Comparison of ENCODE assay signal across 5 worm cellular contexts in the genomic region with DNA sequence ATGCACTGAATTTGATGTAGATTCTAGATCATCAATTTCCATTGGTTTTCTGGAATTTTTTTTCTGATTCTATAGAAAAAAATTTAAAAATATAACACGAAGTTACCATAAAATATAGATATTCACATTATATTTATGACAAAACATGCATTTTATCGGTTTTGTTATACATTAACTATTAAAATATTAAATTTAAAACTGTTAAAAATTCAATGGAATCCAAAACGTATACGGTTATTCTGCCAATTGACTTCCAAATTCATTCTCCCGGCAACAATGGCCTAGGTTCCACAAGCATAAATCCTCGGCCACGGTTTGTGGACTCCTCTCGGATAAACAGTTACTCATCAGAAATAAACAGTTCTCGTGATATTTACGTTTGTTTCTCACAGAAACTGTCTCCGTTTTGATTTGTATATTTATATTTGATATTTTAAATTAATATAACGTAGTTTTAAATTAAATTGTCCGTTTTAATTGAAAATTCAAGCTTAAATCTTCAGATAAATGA.
TF ChIP-seq lines count a peak whose summit lies in the region.

A gene (minus strand): TSS at position 51 of the 511 bp plus-strand sequence.
A gene (plus strand): TSS at position 504 of the 511 bp plus-strand sequence.

TF ChIP-seq in whole organism, L1 larva, 84 proteins besides CTCF, POLR2A, EP300 and RAD21 (continues in another document):
- TF ChIP-seq lin-39 (tag; optimal IDR thresholded peaks at IDR 0.05; lab: Kevin White, UChicago) (peak; percentile 72), vab-15 (tag; optimal IDR thresholded peaks at IDR 0.05; lab: Kevin White, UChicago) (peak; percentile 4), efl-3 (GFP tag; optimal IDR thresholded peaks at IDR 0.05; lab: Kevin White, UChicago) (peak; percentile 77), mep-1 (tag; optimal IDR thresholded peaks at IDR 0.05; lab: Kevin White, UChicago) (peak; percentile 92), C34B4.2 (tag; optimal IDR thresholded peaks at IDR 0.05; lab: Kevin White, UChicago) (peak; percentile 35), F16B12.6 (tag; optimal IDR thresholded peaks at IDR 0.05; lab: Kevin White, UChicago) (peak; percentile 21), fkh-10 (GFP tag; optimal IDR thresholded peaks at IDR 0.05; lab: Kevin White, UChicago) (no peak), lir-3 (tag; optimal IDR thresholded peaks at IDR 0.05; lab: Kevin White, UChicago; ENCODE audit: poor library complexity) (peak; percentile 98), pqm-1 (tag; optimal IDR thresholded peaks at IDR 0.05; lab: Kevin White, UChicago) (no peak), jun-1 (tag; optimal IDR thresholded peaks at IDR 0.05; lab: Kevin White, UChicago) (peak; percentile 58), unc-62 (GFP tag; optimal IDR thresholded peaks at IDR 0.05; lab: Kevin White, UChicago) (no peak), unc-130 (tag; optimal IDR thresholded peaks at IDR 0.05; lab: Kevin White, UChicago) (peak; percentile 36), zag-1 (tag; optimal IDR thresholded peaks at IDR 0.05; lab: Kevin White, UChicago) (no peak), Y116A8C.19 (tag; optimal IDR thresholded peaks at IDR 0.05; lab: Kevin White, UChicago; ENCODE audit: borderline replicate concordance) (peak; percentile 94), isw-1 (GFP tag; IDR thresholded peaks at IDR 0.05; lab: Robert Waterston, UW) (peak; percentile 79), ztf-11 (tag; optimal IDR thresholded peaks at IDR 0.05; lab: Kevin White, UChicago) (peak in 1 of 2 experiments; percentile 97)

TF ChIP-seq in whole organism, L3 larva, 47 proteins besides CTCF, POLR2A, EP300 and RAD21 (continues in another document):
- peak; percentile 53 for TF ChIP-seq elt-2 (tag; optimal IDR thresholded peaks at IDR 0.05; lab: Kevin White, UChicago)
- peak; percentile 17 for TF ChIP-seq skn-1 (tag; optimal IDR thresholded peaks at IDR 0.05; lab: Kevin White, UChicago)
- no peak for TF ChIP-seq fos-1 (tag; optimal IDR thresholded peaks at IDR 0.05; lab: Kevin White, UChicago)
- TF ChIP-seq mml-1 (tag; optimal IDR thresholded peaks at IDR 0.05; lab: Kevin White, UChicago): no peak
- peak; percentile 5 for TF ChIP-seq R02D3.7 (tag; optimal IDR thresholded peaks at IDR 0.05; lab: Kevin White, UChicago)
- TF ChIP-seq lin-15B (tag; optimal IDR thresholded peaks at IDR 0.05; lab: Kevin White, UChicago): peak; percentile 85
- TF ChIP-seq ZK546.5 (tag; optimal IDR thresholded peaks at IDR 0.05; lab: Kevin White, UChicago): no peak
- peak; percentile 33 for TF ChIP-seq elt-1 (tag; optimal IDR thresholded peaks at IDR 0.05; lab: Kevin White, UChicago)
- TF ChIP-seq nhr-43 (tag; optimal IDR thresholded peaks at IDR 0.05; lab: Kevin White, UChicago; ENCODE audit: poor library complexity, severe bottlenecking): peak; percentile 94
- TF ChIP-seq nhr-77 (tag; optimal IDR thresholded peaks at IDR 0.05; lab: Kevin White, UChicago): no peak
- TF ChIP-seq snpc-4 (tag; optimal IDR thresholded peaks at IDR 0.05; lab: Kevin White, UChicago): peak; percentile 69
- peak; percentile 69 for TF ChIP-seq pqm-1 (tag; optimal IDR thresholded peaks at IDR 0.05; lab: Kevin White, UChicago)
- TF ChIP-seq nfya-1 (tag; optimal IDR thresholded peaks at IDR 0.05; lab: Kevin White, UChicago; ENCODE audit: insufficient read depth): peak; percentile 67
- TF ChIP-seq pha-4 (tag; optimal IDR thresholded peaks at IDR 0.05; lab: Kevin White, UChicago): peak; percentile 91
- TF ChIP-seq jun-1 (tag; optimal IDR thresholded peaks at IDR 0.05; lab: Kevin White, UChicago): peak; percentile 48
- TF ChIP-seq nhr-25 (tag; optimal IDR thresholded peaks at IDR 0.05; lab: Kevin White, UChicago): peak; percentile 42
- TF ChIP-seq hmg-11 (tag; optimal IDR thresholded peaks at IDR 0.05; lab: Kevin White, UChicago): peak; percentile 45

TF ChIP-seq in whole organism, early embryonic, 17 proteins besides CTCF, POLR2A, EP300 and RAD21:
- TF ChIP-seq tbx-37 (GFP tag; conservative IDR thresholded peaks at IDR 0.05; lab: Robert Waterston, UW) (peak; percentile 86), hmg-4 (GFP tag; optimal IDR thresholded peaks at IDR 0.05; lab: Kevin White, UChicago) (no peak), hmbx-1 (tag; optimal IDR thresholded peaks at IDR 0.05; lab: Kevin White, UChicago) (no peak), sea-1 (GFP tag; conservative IDR thresholded peaks at IDR 0.05; lab: Robert Waterston, UW) (no peak), pes-1 (GFP tag; IDR thresholded peaks at IDR 0.05; lab: Robert Waterston, UW) (no peak; the same call in 1 of the 2 replicates), ets-7 (tag; optimal IDR thresholded peaks at IDR 0.05; lab: Kevin White, UChicago) (no peak), B0310.2 (tag; optimal IDR thresholded peaks at IDR 0.05; lab: Kevin White, UChicago) (peak; percentile 26), ama-1 (optimal IDR thresholded peaks at IDR 0.05; lab: Kevin White, UChicago) (no peak), aly-1 (tag; optimal IDR thresholded peaks at IDR 0.05; lab: Kevin White, UChicago) (no peak), F13C5.2 (tag; optimal IDR thresholded peaks at IDR 0.05; lab: Kevin White, UChicago) (no peak), flt-1 (GFP tag; IDR thresholded peaks at IDR 0.05; lab: Robert Waterston, UW) (0 out of 2 replicates have a peak, but pooled peaks have one; percentile 46), ceh-13 (GFP tag; optimal IDR thresholded peaks at IDR 0.05; lab: Kevin White, UChicago) (no peak), tbx-11 (GFP tag; IDR thresholded peaks at IDR 0.05; lab: Robert Waterston, UW) (no peak), tra-4 (tag; optimal IDR thresholded peaks at IDR 0.05; lab: Kevin White, UChicago) (no peak), ceh-36 (tag; optimal IDR thresholded peaks at IDR 0.05; lab: Kevin White, UChicago) (no peak), hnd-1 (tag; optimal IDR thresholded peaks at IDR 0.05; lab: Kevin White, UChicago) (peak; percentile 24), scrt-1 (GFP tag; IDR thresholded peaks at IDR 0.05; lab: Robert Waterston, UW) (no peak)
TF ChIP-seq in whole organism, early embryonic: peak in this region for 4.

TF ChIP-seq in whole organism, midembryonic, 9 proteins besides CTCF, POLR2A, EP300 and RAD21:
- TF ChIP-seq klf-2 (GFP tag; conservative IDR thresholded peaks at IDR 0.05; lab: Robert Waterston, UW): no peak
- peak; percentile 42; the same call in 1 of the 2 replicates for TF ChIP-seq ztf-23 (GFP tag; IDR thresholded peaks at IDR 0.05; lab: Robert Waterston, UW)
- TF ChIP-seq flt-1 (GFP tag; IDR thresholded peaks at IDR 0.05; lab: Robert Waterston, UW): peak; percentile 83
- no peak for TF ChIP-seq tab-1 (GFP tag; IDR thresholded peaks at IDR 0.05; lab: Robert Waterston, UW)
- no peak for TF ChIP-seq ref-1 (GFP tag; conservative IDR thresholded peaks at IDR 0.05; lab: Robert Waterston, UW)
- no peak for TF ChIP-seq med-1 (GFP tag; optimal IDR thresholded peaks at IDR 0.05; lab: Kevin White, UChicago; ENCODE audit: insufficient read depth)
- peak; percentile 64 for TF ChIP-seq cog-1 (tag; optimal IDR thresholded peaks at IDR 0.05; lab: Kevin White, UChicago)
- 0 out of 2 replicates have a peak, but pooled peaks have one; percentile 18 for TF ChIP-seq T22C8.4 (GFP tag; IDR thresholded peaks at IDR 0.05; lab: Robert Waterston, UW)
- TF ChIP-seq ztf-29 (GFP tag; IDR thresholded peaks at IDR 0.05; lab: Robert Waterston, UW): no peak

TF ChIP-seq in whole organism, young adult, 124 proteins besides CTCF, POLR2A, EP300 and RAD21 (continues in another document):
- peak; percentile 62 for TF ChIP-seq nfyb-1 (GFP tag; IDR thresholded peaks at IDR 0.05; lab: Robert Waterston, UW)
- peak; percentile 65; the same call in 1 of the 2 replicates for TF ChIP-seq cebp-2 (GFP tag; IDR thresholded peaks at IDR 0.05; lab: Robert Waterston, UW)
- TF ChIP-seq mes-4 (tag; optimal IDR thresholded peaks at IDR 0.05; lab: Kevin White, UChicago): no peak
- peak; percentile 82 for TF ChIP-seq ceh-27 (GFP tag; optimal IDR thresholded peaks at IDR 0.05; lab: Kevin White, UChicago)
- no peak for TF ChIP-seq F57A8.1 (GFP tag; optimal IDR thresholded peaks at IDR 0.05; lab: Kevin White, UChicago)
- no peak for TF ChIP-seq egl-18 (GFP tag; IDR thresholded peaks at IDR 0.05; lab: Robert Waterston, UW)
- peak; percentile 40 for TF ChIP-seq tlf-1 (GFP tag; optimal IDR thresholded peaks at IDR 0.05; lab: Kevin White, UChicago)
- no peak for TF ChIP-seq hlh-12 (tag; optimal IDR thresholded peaks at IDR 0.05; lab: Kevin White, UChicago)
- TF ChIP-seq athp-1 (tag; optimal IDR thresholded peaks at IDR 0.05; lab: Kevin White, UChicago): no peak
- 0 out of 2 replicates have a peak, but pooled peaks have one; percentile 64 for TF ChIP-seq ztf-28 (GFP tag; IDR thresholded peaks at IDR 0.05; lab: Robert Waterston, UW)
- TF ChIP-seq let-607 (tag; optimal IDR thresholded peaks at IDR 0.05; lab: Kevin White, UChicago): peak in 1 of 2 experiments; percentile 72
- TF ChIP-seq nhr-27 (tag; optimal IDR thresholded peaks at IDR 0.05; lab: Kevin White, UChicago): no peak
- peak; percentile 5 for TF ChIP-seq B0261.1 (tag; optimal IDR thresholded peaks at IDR 0.05; lab: Kevin White, UChicago)
- peak; percentile 43; the same call in 1 of the 2 replicates for TF ChIP-seq D2030.7 (GFP tag; IDR thresholded peaks at IDR 0.05; lab: Robert Waterston, UW)
- TF ChIP-seq F22D6.2 (tag; optimal IDR thresholded peaks at IDR 0.05; lab: Kevin White, UChicago): peak; percentile 80
- TF ChIP-seq nfya-1 (tag; optimal IDR thresholded peaks at IDR 0.05; lab: Kevin White, UChicago; ENCODE audit: borderline replicate concordance, insufficient read depth): no peak
- TF ChIP-seq ztf-18 (tag; optimal IDR thresholded peaks at IDR 0.05; lab: Kevin White, UChicago): peak; percentile 27
- TF ChIP-seq snpc-1.1 (tag; optimal IDR thresholded peaks at IDR 0.05; lab: Kevin White, UChicago; ENCODE audit: insufficient read depth): no peak
- TF ChIP-seq ztf-26 (tag; optimal IDR thresholded peaks at IDR 0.05; lab: Kevin White, UChicago): peak; percentile 6
- no peak for TF ChIP-seq Y95B8A.8 (GFP tag; IDR thresholded peaks at IDR 0.05; lab: Robert Waterston, UW)
- TF ChIP-seq C17E4.6 (GFP tag; IDR thresholded peaks at IDR 0.05; lab: Robert Waterston, UW): no peak
- TF ChIP-seq nfya-2 (GFP tag; IDR thresholded peaks at IDR 0.05; lab: Robert Waterston, UW): peak; percentile 86; the same call in 1 of the 2 replicates
- TF ChIP-seq nhr-179 (tag; optimal IDR thresholded peaks at IDR 0.05; lab: Kevin White, UChicago): no peak
- no peak for TF ChIP-seq T07F8.4 (tag; optimal IDR thresholded peaks at IDR 0.05; lab: Kevin White, UChicago)
- peak; percentile 84 for TF ChIP-seq akir-1 (GFP tag; optimal IDR thresholded peaks at IDR 0.05; lab: Kevin White, UChicago)
- TF ChIP-seq bed-2 (GFP tag; IDR thresholded peaks at IDR 0.05; lab: Robert Waterston, UW): peak; percentile 92
- TF ChIP-seq madf-6 (GFP tag; IDR thresholded peaks at IDR 0.05; lab: Robert Waterston, UW): peak; percentile 81
- TF ChIP-seq nhr-80 (tag; optimal IDR thresholded peaks at IDR 0.05; lab: Kevin White, UChicago): peak; percentile 35
- TF ChIP-seq ceh-40 (GFP tag; IDR thresholded peaks at IDR 0.05; lab: Robert Waterston, UW): no peak
- TF ChIP-seq rpc-1 (optimal IDR thresholded peaks at IDR 0.05; lab: Kevin White, UChicago): no peak
- TF ChIP-seq rpc-1 (tag; optimal IDR thresholded peaks at IDR 0.05; lab: Kevin White, UChicago): no peak
